Worm (Caenorhabditis elegans): Measurements from ENCODE around the gene oac-53.
"Not testable (repeated sequence)": the region's sequence is repeated elsewhere in the genome, so short reads cannot be mapped to it uniquely, and the experiment has no call there.

oac-53 gene

ce11 chrV:16627962-16628361, at the start of gene oac-53:
Gene oac-53, minus strand, starts transcription at chrV:16627970.
- no peak for TF ChIP-seq unc-62 (GFP tag; optimal IDR thresholded peaks at IDR 0.05)

ce11 chrV:16675553-16675952, 47.8 kb upstream of the oac-53 start, which contains the start of gene srz-1:
Gene srz-1, plus strand, starts transcription at chrV:16675853.
- TF ChIP-seq unc-62 (GFP tag; optimal IDR thresholded peaks at IDR 0.05) = no peak

ce11 chrV:16674399-16674798, 46.6 kb upstream of the oac-53 start:
- no peak for TF ChIP-seq unc-62 (GFP tag; optimal IDR thresholded peaks at IDR 0.05)

ce11 chrV:16672198-16672597, 44.4 kb upstream of the oac-53 start, which contains the start of gene F14F8.8:
Gene F14F8.8, minus strand, starts transcription at chrV:16672298.
- TF ChIP-seq unc-62 (GFP tag; optimal IDR thresholded peaks at IDR 0.05) = no peak

ce11 chrV:16671190-16671589, 43.4 kb upstream of the oac-53 start, which contains the start of gene str-61:
Gene str-61, minus strand, starts transcription at chrV:16671290.
- no peak for TF ChIP-seq unc-62 (GFP tag; optimal IDR thresholded peaks at IDR 0.05)

- TF ChIP-seq unc-62 (GFP tag; optimal IDR thresholded peaks at IDR 0.05) = no peak
These were observed 40.7 kb upstream of the oac-53 start, which contains the start of gene F14F8.9 for ce11 chrV:16668473-16668872. Gene F14F8.9, minus strand, starts transcription at chrV:16668573.

ce11 chrV:16666647-16667046, 38.9 kb upstream of the oac-53 start, which contains the start of gene F14F8.14:
Gene F14F8.14, minus strand, starts transcription at chrV:16666747.
- no peak for TF ChIP-seq unc-62 (GFP tag; optimal IDR thresholded peaks at IDR 0.05)

ce11 chrV:16660816-16661215, 33.0 kb upstream of the oac-53 start, which contains the start of gene Y70C5B.2:
Gene Y70C5B.2, minus strand, starts transcription at chrV:16660916.
- TF ChIP-seq unc-62 (GFP tag; optimal IDR thresholded peaks at IDR 0.05) = not testable (repeated sequence)

- TF ChIP-seq unc-62 (GFP tag; optimal IDR thresholded peaks at IDR 0.05) = not testable (repeated sequence)
These were observed 26.5 kb upstream of the oac-53 start, which contains the start of gene W06G6.15 for ce11 chrV:16654242-16654641. Gene W06G6.15, plus strand, starts transcription at chrV:16654542.

- TF ChIP-seq unc-62 (GFP tag; optimal IDR thresholded peaks at IDR 0.05) = not testable (repeated sequence)
These were observed 21.4 kb upstream of the oac-53 start, which contains the start of gene W06G6.11 for ce11 chrV:16649200-16649599. Gene W06G6.11, minus strand, starts transcription at chrV:16649300.

- TF ChIP-seq unc-62 (GFP tag; optimal IDR thresholded peaks at IDR 0.05) = no peak
These were observed 20.7 kb upstream of the oac-53 start, which contains the start of gene W06G6.20 for ce11 chrV:16648317-16649018. Gene W06G6.20, minus strand, starts transcription at chrV:16648367.

ce11 chrV:16647093-16647492, 19.3 kb upstream of the oac-53 start, which contains the start of gene W06G6.10:
Gene W06G6.10, minus strand, starts transcription at chrV:16647193.
- TF ChIP-seq unc-62 (GFP tag; optimal IDR thresholded peaks at IDR 0.05) = no peak

ce11 chrV:16646372-16646771, 18.6 kb upstream of the oac-53 start, which contains the start of gene W06G6.9:
Gene W06G6.9, minus strand, starts transcription at chrV:16646472.
- TF ChIP-seq unc-62 (GFP tag; optimal IDR thresholded peaks at IDR 0.05) = no peak

ce11 chrV:16645201-16645940, 17.6 kb upstream of the oac-53 start, which contains the start of gene W06G6.17:
Gene W06G6.17, minus strand, starts transcription at chrV:16645251.
- TF ChIP-seq unc-62 (GFP tag; optimal IDR thresholded peaks at IDR 0.05) = no peak

- no peak for TF ChIP-seq unc-62 (GFP tag; optimal IDR thresholded peaks at IDR 0.05)
These were observed 15.8 kb upstream of the oac-53 start, which contains the start of gene srw-77 for ce11 chrV:16643558-16643957. Gene srw-77, minus strand, starts transcription at chrV:16643658.

- TF ChIP-seq unc-62 (GFP tag; optimal IDR thresholded peaks at IDR 0.05) = no peak
These were observed 12.6 kb upstream of the oac-53 start for ce11 chrV:16640366-16640765.

Data from whole organism, dauer.